Worm (Caenorhabditis elegans): ENCODE data around the gene T10C6.16.
"Not testable (repeated sequence)": the region's sequence is repeated elsewhere in the genome, so short reads cannot be mapped to it uniquely, and the experiment has no call there.

Gene T10C6.16

DNA sequence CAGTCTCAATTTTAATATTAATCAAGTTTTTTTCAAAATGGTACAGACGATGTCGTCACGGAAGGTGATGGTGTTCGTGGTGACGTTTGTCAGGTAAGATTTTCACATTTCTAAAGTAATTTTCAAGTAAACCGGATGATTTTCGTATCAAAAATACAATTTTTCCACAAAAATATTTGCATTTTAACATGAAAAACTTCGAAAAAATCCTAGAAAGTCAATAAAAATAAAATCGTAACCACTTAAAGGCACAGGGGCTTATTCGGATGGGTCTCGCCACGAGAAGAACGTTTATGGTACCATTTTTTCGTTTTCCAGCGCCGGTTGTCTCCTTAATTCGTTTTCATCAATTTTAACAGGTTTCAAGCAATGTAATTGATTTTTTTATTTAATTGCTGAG is 8.5 kb downstream of the T10C6.16 start, which contains the start of gene T10C6.6:
Gene T10C6.6 (plus strand): TSS at position 27 of the 400 bp plus-strand sequence.
- TF ChIP-seq W03F9.2 (tag; optimal IDR thresholded peaks at IDR 0.05) (no peak), dao-5 (tag; optimal IDR thresholded peaks at IDR 0.05) (no peak)

DNA sequence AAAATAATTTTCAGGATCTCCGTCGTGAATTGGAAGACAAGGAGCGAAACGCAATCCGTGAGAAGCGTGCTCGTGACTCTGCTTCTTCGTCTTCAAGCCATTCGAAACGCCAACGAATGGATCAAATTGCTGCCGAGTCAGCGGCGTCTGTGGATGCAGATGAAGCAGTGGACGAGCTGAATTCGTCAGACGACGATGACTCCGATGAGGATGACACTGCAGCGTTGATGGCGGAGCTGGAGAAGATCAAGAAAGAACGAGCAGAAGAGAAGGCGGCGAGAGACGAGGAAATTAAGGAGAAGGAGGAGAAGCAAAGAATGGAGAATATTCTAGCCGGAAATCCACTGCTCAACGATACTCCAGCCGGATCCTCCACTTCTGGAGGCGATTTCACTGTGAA is 9.2 kb downstream of the T10C6.16 start:
- TF ChIP-seq dao-5 (tag; optimal IDR thresholded peaks at IDR 0.05): no peak
- TF ChIP-seq him-1 (tag; optimal IDR thresholded peaks at IDR 0.05): no peak
- TF ChIP-seq W03F9.2 (tag; optimal IDR thresholded peaks at IDR 0.05): no peak

DNA sequence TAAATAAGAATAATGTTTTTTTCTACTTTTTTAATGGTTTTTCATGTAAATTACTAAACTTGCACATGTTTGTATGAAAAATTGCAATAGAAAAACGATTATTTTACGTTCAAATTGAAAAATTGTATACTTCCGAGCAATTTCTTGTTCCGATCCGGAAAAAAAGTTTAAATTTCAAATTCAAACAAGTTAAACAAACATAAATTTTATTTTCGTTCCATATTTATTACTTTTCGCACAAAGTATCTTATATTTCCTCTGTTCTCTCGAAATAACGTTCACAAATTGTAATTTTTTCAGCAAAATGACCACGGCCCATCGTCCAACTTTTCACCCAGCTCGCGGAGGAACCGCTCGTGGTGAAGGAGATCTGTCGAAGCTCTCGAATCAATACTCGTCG is 9.8 kb downstream of the T10C6.16 start, which contains the start of gene cwc-15:
Gene cwc-15 (plus strand): TSS at position 301 of the 400 bp plus-strand sequence.
- TF ChIP-seq W03F9.2 (tag; optimal IDR thresholded peaks at IDR 0.05) (no peak), dao-5 (tag; optimal IDR thresholded peaks at IDR 0.05) (no peak), him-1 (tag; optimal IDR thresholded peaks at IDR 0.05) (no peak)

DNA sequence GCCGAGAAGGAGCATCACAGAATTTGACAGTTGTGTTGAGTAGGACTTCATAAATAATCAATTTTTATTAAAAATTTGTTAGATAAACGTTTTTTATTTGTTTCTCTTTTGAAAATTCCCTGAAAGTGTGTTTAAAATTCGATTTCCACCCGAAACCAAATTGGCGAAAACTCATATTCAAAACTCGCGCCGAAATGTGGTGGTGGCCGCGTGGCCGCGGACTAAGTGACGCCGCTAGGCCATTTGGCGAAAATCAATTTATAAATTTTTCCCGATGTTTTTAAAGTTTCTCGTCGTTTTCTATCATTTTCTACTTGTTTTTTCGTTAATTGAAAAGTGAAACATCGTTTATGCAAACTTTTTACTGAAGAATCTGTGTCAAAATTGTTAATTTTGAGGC is 10.2 kb downstream of the T10C6.16 start:
- TF ChIP-seq him-1 (tag; optimal IDR thresholded peaks at IDR 0.05) (no peak), W03F9.2 (tag; optimal IDR thresholded peaks at IDR 0.05) (no peak), dao-5 (tag; optimal IDR thresholded peaks at IDR 0.05) (no peak)

DNA sequence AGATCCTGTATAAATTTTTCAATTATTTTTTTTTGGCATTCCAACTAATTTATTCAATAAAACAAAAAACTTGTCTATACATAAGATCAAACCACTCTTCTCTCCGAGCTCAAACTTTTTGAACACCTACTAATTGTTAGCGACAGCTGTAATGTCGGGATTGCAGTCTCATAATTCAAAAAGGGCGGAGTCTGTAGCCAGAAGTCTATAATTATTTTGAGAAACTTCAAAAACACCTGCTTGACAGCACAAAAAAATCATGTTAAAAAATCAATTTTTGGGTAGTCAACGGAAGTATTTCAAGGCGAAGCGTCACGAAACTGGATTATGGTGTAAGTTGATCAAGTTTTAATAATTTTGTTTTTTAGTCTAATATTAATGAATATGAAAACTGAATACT is 12.8 kb downstream of the T10C6.16 start, which contains the start of gene srx-44:
Gene srx-44 (plus strand): TSS at position 301 of the 400 bp plus-strand sequence.
- TF ChIP-seq W03F9.2 (tag; optimal IDR thresholded peaks at IDR 0.05) (no peak), dao-5 (tag; optimal IDR thresholded peaks at IDR 0.05) (no peak), him-1 (tag; optimal IDR thresholded peaks at IDR 0.05) (no peak)

DNA sequence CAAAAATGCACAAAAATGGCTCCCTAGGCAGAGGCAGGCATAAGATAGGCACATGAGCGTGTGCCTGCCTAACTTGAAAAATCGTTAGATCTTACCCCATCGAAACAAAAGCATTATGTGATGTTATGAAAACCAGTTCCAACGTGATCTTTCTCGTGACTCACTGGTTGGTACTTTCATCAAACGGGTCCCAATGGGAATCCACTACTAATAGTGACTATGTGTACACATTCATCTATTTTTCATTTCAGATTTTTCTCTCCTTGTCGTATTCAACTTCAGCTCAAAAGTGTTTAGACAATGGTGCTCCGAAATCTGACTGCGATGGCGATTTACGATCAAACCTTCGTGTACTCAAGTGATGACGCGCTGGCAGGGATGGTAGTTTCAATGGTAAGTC is 15.1 kb downstream of the T10C6.16 start, which contains the start of gene srx-43:
Gene srx-43 (plus strand): TSS at position 301 of the 400 bp plus-strand sequence.
- TF ChIP-seq him-1 (tag; optimal IDR thresholded peaks at IDR 0.05) (no peak), W03F9.2 (tag; optimal IDR thresholded peaks at IDR 0.05) (no peak), dao-5 (tag; optimal IDR thresholded peaks at IDR 0.05) (no peak)

DNA sequence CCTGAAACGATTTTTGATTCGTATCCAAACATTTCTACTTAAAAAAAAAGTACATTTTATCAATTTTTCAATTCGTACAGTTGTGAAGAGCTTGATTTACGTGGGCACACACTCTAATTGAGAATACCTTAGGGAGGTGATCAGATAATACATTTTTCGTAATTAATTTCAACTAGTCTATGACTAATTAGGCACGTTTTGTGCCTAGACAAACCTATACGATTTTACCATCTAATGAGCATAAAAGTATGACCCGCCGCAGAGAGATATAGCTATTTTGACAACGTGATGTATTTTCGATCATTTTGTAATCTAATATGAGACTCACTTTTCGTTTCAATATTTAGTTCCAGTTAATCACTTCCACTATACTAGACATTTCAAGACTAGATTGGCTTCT is 15.8 kb downstream of the T10C6.16 start:
- no peak for TF ChIP-seq dao-5 (tag; optimal IDR thresholded peaks at IDR 0.05)
- TF ChIP-seq W03F9.2 (tag; optimal IDR thresholded peaks at IDR 0.05): no peak
- no peak for TF ChIP-seq him-1 (tag; optimal IDR thresholded peaks at IDR 0.05)

DNA sequence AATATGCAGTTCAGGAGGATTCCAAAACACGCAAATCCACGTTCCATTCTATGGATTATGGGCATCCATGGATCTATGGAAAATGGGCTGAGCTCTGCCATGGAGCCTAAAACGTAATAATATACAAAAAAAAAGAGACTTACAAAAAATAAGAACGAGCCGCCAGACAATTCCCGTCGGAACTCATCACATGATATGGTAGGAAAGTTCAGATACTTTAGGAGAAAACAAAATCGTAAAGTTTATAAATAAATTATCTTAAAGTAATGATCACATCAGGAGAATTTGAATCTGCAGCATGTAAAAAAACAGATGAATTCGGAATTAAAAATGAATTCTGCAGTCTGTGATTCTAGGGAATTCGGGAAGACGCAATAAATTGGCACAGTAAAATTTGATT is 17.2 kb downstream of the T10C6.16 start, which contains the start of gene str-232:
Gene str-232 (minus strand): TSS at position 101 of the 400 bp plus-strand sequence.
- TF ChIP-seq him-1 (tag; optimal IDR thresholded peaks at IDR 0.05) (no peak), dao-5 (tag; optimal IDR thresholded peaks at IDR 0.05) (no peak), W03F9.2 (tag; optimal IDR thresholded peaks at IDR 0.05) (no peak)

DNA sequence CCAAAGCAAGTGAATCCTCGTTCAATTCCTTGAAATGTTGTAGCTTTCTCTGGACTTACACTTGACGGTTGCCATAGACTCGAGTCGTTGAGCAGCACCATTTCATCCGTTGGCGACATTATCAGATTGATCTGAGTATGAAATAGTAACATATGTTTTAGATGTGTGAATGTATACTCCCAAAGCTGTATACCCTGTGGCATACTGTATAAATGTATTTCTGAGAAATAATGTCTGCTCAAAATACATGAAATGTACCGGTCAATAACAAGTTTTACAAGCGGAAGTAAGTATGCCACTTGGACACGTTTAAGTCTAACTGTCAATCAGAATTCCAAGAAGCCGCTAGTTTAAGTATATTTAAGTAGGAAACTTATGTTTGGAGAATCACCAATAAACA is 23.2 kb downstream of the T10C6.16 start, which contains the start of gene str-233:
Gene str-233 (minus strand): TSS at position 101 of the 400 bp plus-strand sequence.
- TF ChIP-seq him-1 (tag; optimal IDR thresholded peaks at IDR 0.05): no peak
- no peak for TF ChIP-seq W03F9.2 (tag; optimal IDR thresholded peaks at IDR 0.05)
- no peak for TF ChIP-seq dao-5 (tag; optimal IDR thresholded peaks at IDR 0.05)

DNA sequence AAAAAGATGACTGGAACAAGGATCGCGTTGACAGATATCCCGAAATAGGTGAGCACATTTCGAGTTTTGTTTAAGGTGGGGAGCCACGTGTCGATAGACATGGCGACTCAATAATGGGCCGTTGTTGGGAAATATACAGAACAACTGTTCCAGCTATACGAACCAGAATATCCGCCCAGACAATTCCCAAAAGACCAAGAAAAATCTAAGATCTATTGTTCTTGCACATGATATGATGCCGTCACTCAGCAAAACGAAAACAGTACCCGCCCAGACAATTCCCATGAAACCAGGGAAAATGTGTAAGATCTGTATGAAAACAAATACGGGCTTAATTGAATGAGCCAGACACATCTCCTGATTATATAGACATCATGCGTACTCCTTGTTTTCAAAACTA is 25.3 kb downstream of the T10C6.16 start, which contains the start of gene str-231:
Gene str-231 (minus strand): TSS at position 101 of the 400 bp plus-strand sequence.
- TF ChIP-seq him-1 (tag; optimal IDR thresholded peaks at IDR 0.05): no peak

DNA sequence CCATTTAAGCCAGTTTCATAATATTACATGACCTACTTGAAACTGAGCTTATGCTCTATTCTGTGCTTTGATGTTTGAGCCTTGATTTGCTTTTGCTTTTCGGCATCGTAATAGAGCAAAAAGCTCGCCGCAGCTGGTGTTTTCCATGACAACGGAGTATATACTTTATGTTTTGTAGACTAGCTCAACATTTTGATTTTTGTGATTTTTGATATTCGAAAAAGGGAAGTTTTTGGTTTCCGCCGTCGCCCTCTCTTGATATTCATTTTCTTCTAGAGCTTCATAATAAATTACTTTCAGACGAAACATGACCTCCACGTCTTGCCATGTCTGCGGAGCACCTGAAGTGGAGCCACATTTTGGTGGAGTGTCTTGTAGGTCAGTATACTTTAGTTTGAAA is 30.5 kb downstream of the T10C6.16 start, which contains the start of gene nhr-63:
Gene nhr-63 (plus strand): TSS at position 301 of the 400 bp plus-strand sequence.
- TF ChIP-seq dao-5 (tag; optimal IDR thresholded peaks at IDR 0.05) (no peak), W03F9.2 (tag; optimal IDR thresholded peaks at IDR 0.05) (no peak), him-1 (tag; optimal IDR thresholded peaks at IDR 0.05) (no peak)

DNA sequence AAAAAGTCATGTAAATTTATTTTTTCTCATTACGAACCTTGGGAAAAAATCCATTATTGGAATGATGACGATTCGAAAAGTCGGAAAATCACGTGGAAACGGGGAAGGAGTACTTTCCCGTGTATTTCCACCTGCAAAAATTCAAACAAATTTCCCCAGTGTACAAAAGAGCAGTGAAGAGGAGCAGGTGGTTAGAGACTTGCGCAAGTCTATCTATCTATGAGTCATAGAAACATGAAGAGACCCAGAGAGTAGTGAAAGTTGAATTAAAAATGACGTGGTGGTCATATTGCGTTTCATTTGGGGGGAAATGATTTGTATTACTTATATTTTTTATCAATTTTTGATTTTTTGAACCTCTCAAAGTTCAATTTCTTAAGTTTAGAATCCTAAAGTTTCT is 32.4 kb downstream of the T10C6.16 start, which contains the start of gene nhr-50:
Gene nhr-50 (minus strand): TSS at position 199 of the 400 bp plus-strand sequence.
- TF ChIP-seq W03F9.2 (tag; optimal IDR thresholded peaks at IDR 0.05) (no peak), him-1 (tag; optimal IDR thresholded peaks at IDR 0.05) (no peak), dao-5 (tag; optimal IDR thresholded peaks at IDR 0.05) (no peak)

DNA sequence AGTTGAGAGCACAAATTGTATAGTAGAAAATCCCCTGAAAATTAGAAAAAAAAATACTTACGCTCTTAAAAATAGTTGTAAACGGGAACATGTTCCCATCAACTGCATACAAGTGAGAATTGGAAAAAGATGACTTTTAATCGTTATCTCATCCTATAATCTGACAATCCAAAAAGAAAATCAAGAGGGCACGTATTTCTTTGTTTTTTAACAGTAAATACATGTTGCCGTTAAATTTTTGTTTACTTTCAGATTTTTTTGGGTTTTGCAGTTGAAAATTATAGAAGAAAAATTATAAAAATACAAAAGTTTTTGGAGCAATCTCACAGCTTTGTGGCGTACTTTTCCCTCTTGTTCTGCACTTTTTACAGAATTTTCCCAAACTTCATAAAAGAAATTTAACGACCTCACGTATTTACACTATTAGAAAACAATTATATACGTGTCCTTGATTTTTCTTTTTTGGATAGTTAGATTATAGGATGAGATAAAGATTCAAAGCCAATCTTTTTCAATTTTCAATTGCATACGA is 36.1 kb downstream of the T10C6.16 start, which contains the start of the genes C06C6.9 and C06C6.8:
Gene C06C6.9 (minus strand): TSS at position 101 of the 532 bp plus-strand sequence.
Gene C06C6.8 (plus strand): TSS at position 482 of the 532 bp plus-strand sequence.
- TF ChIP-seq dao-5 (tag; optimal IDR thresholded peaks at IDR 0.05): no peak
- no peak for TF ChIP-seq W03F9.2 (tag; optimal IDR thresholded peaks at IDR 0.05)
- no peak for TF ChIP-seq him-1 (tag; optimal IDR thresholded peaks at IDR 0.05)

DNA sequence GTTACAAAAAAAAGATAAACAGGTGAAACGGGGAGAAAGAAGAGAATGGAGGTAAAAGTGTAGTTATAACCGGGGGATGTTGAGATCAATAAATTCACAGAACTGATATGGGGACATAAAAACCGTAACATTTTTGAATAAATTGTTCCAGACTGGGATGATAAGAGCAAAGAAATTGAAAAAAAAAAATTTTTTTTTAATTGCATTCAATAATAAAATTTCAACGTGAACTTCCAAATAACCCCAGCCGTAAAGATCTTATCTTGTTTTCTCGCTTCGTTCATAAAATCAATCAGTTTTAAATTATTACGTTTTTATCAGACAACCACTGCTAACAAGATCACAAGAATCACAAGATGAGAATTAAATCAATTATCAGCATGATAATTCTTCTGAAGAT is 41.0 kb downstream of the T10C6.16 start, which contains the start of gene C06C6.7:
Gene C06C6.7 (plus strand): TSS at position 301 of the 400 bp plus-strand sequence.
- not testable (repeated sequence) for TF ChIP-seq him-1, W03F9.2, dao-5 (tag; optimal IDR thresholded peaks at IDR 0.05)

Data from whole organism, L4/young adult.